Fruit fly (Drosophila melanogaster): Measurements from ENCODE around the gene Icmt.

Gene Icmt

dm6 chr3L:13026337-13026736 is 8.3 kb downstream of the Icmt start, which contains the start of gene Zmynd10:
Zmynd10 (minus strand) TSS chr3L:13026437.
- TF ChIP-seq CTCF (optimal IDR thresholded peaks at IDR 0.05) = no peak
- TF ChIP-seq CG8478 (optimal IDR thresholded peaks at IDR 0.05) = no peak

dm6 chr3L:13026872-13027271 is 8.8 kb downstream of the Icmt start:
- TF ChIP-seq CTCF (optimal IDR thresholded peaks at IDR 0.05) = no peak
- no peak for TF ChIP-seq CG8478 (optimal IDR thresholded peaks at IDR 0.05)

- no peak for TF ChIP-seq CG8478 (optimal IDR thresholded peaks at IDR 0.05)
Measured at dm6 chr3L:13027333-13027732, 9.3 kb downstream of the Icmt start.

dm6 chr3L:13028740-13029139 is 10.7 kb downstream of the Icmt start, which contains the start of gene CG17672:
CG17672 (plus strand) TSS chr3L:13028962.
- no peak for TF ChIP-seq CTCF (optimal IDR thresholded peaks at IDR 0.05)
- TF ChIP-seq CG8478 (optimal IDR thresholded peaks at IDR 0.05) = no peak

- TF ChIP-seq CTCF (optimal IDR thresholded peaks at IDR 0.05) (no peak), CG8478 (optimal IDR thresholded peaks at IDR 0.05) (no peak)
Measured at dm6 chr3L:13030055-13030634, 12.1 kb downstream of the Icmt start.

dm6 chr3L:13031326-13031725 is 13.3 kb downstream of the Icmt start:
- TF ChIP-seq CG8478 (optimal IDR thresholded peaks at IDR 0.05) (no peak), CTCF (optimal IDR thresholded peaks at IDR 0.05) (no peak)

- TF ChIP-seq CTCF (optimal IDR thresholded peaks at IDR 0.05) (no peak), CG8478 (optimal IDR thresholded peaks at IDR 0.05) (no peak)
Measured at dm6 chr3L:13032085-13032914, 14.2 kb downstream of the Icmt start.

dm6 chr3L:13032915-13033282 is 14.8 kb downstream of the Icmt start:
- no peak for TF ChIP-seq CTCF (optimal IDR thresholded peaks at IDR 0.05)
- no peak for TF ChIP-seq CG8478 (optimal IDR thresholded peaks at IDR 0.05)

- TF ChIP-seq CG8478 (optimal IDR thresholded peaks at IDR 0.05) (no peak), CTCF (optimal IDR thresholded peaks at IDR 0.05) (no peak)
Measured at dm6 chr3L:13033361-13033760, 15.3 kb downstream of the Icmt start.

dm6 chr3L:13036706-13037457 is 18.8 kb downstream of the Icmt start, which contains the start of gene Srrm1:
Srrm1 (plus strand) TSS chr3L:13036821.
- no peak for TF ChIP-seq CG8478 (optimal IDR thresholded peaks at IDR 0.05)
- peak; percentile 21 to 55 for TF ChIP-seq CTCF (optimal IDR thresholded peaks at IDR 0.05)

- TF ChIP-seq CG8478 (optimal IDR thresholded peaks at IDR 0.05) = no peak
- no peak for TF ChIP-seq CTCF (optimal IDR thresholded peaks at IDR 0.05)
Measured at dm6 chr3L:13040849-13041248, 22.8 kb downstream of the Icmt start.

- peak in 1 of 2 experiments; percentile 41 for TF ChIP-seq CTCF (optimal IDR thresholded peaks at IDR 0.05)
- no peak for TF ChIP-seq CG8478 (optimal IDR thresholded peaks at IDR 0.05)
Measured at dm6 chr3L:13041292-13042067, 23.4 kb downstream of the Icmt start, which contains the start of gene RpS4. RpS4 (plus strand) TSS chr3L:13041756.

- no peak for TF ChIP-seq CTCF (optimal IDR thresholded peaks at IDR 0.05)
- TF ChIP-seq CG8478 (optimal IDR thresholded peaks at IDR 0.05) = no peak
Measured at dm6 chr3L:13044335-13044814, 26.3 kb downstream of the Icmt start, which contains the start of gene Syx13. Syx13 (plus strand) TSS chr3L:13044434.

dm6 chr3L:13046758-13047157 is 28.7 kb downstream of the Icmt start, which contains the start of gene CG11279:
CG11279 (plus strand) TSS chr3L:13046977.
- TF ChIP-seq CTCF (optimal IDR thresholded peaks at IDR 0.05) = no peak
- TF ChIP-seq CG8478 (optimal IDR thresholded peaks at IDR 0.05) = no peak
